Worm (Caenorhabditis elegans) whole organism, L3 larva: ENCODE data around the gene Y76A2B.4.
"Not testable (repeated sequence)": the region's sequence is repeated elsewhere in the genome, so short reads cannot be mapped to it uniquely, and the experiment has no call there.

ENCODE experiments used
- R02D3.7 ChIP-seq: fragments of 150-350 bp; optimal IDR thresholded peaks from 2 replicates; lab custom pipeline; 2014; ENCODE audit warnings: missing biosample characterization, missing genetic modification characterization
- ZK546.5 ChIP-seq: sonication (generic microtip); optimal IDR thresholded peaks from 2 replicates; lab custom pipeline; 2017; ENCODE audit warnings: missing biosample characterization, missing genetic modification characterization
- aly-2 ChIP-seq: fragments of 150-350 bp; optimal IDR thresholded peaks from 2 replicates; lab custom pipeline; 2014; ENCODE audit warnings: missing biosample characterization, missing genetic modification characterization
- ama-1 ChIP-seq: fragments of 150-350 bp; optimal IDR thresholded peaks from 2 replicates; lab custom pipeline; 2018
- ceh-28 ChIP-seq: fragments of 150-350 bp; optimal IDR thresholded peaks from 2 replicates; lab custom pipeline; 2014; ENCODE audit warnings: missing biosample characterization, missing genetic modification reagents, missing genetic modification characterization
- ceh-82 ChIP-seq: fragments of 150-350 bp; optimal IDR thresholded peaks from 2 replicates; lab custom pipeline; 2014; ENCODE audit warnings: missing biosample characterization, missing genetic modification characterization
- ceh-9 ChIP-seq: sonication (generic microtip); optimal IDR thresholded peaks from 2 replicates; lab custom pipeline; 2018; ENCODE audit warnings: missing biosample characterization, missing genetic modification characterization
- egl-27 ChIP-seq: sonication (generic microtip); optimal IDR thresholded peaks from 4 replicates; lab custom pipeline; 2017; ENCODE audit warnings: missing biosample characterization, missing genetic modification reagents, missing genetic modification characterization
- egl-5 ChIP-seq: fragments of 150-350 bp; optimal IDR thresholded peaks from 2 replicates; lab custom pipeline; 2017; ENCODE audit warnings: missing biosample characterization, missing genetic modification reagents, missing genetic modification characterization, inconsistent platforms
- elt-2 ChIP-seq: sonication (generic microtip); optimal IDR thresholded peaks from 2 replicates; lab custom pipeline; 2016; ENCODE audit warnings: missing genetic modification reagents, mild to moderate bottlenecking, missing genetic modification characterization, missing compliant biosample characterization
- fkh-10 ChIP-seq: sonication (generic microtip); optimal IDR thresholded peaks from 2 replicates; lab custom pipeline; 2017; ENCODE audit warnings: missing biosample characterization, missing genetic modification reagents, missing genetic modification characterization
- fos-1 ChIP-seq: fragments of 150-350 bp; optimal IDR thresholded peaks from 2 replicates; lab custom pipeline; 2014; ENCODE audit warnings: missing biosample characterization, missing genetic modification characterization
- hmg-11 ChIP-seq: sonication (generic microtip); optimal IDR thresholded peaks from 2 replicates; lab custom pipeline; 2016; ENCODE audit warnings: missing genetic modification characterization, missing compliant biosample characterization
- lin-39 ChIP-seq: fragments of 150-350 bp; optimal IDR thresholded peaks from 2 replicates; lab custom pipeline; 2018; ENCODE audit warnings: missing biosample characterization, missing genetic modification reagents, missing genetic modification characterization
- mdl-1 ChIP-seq: fragments of 150-350 bp; optimal IDR thresholded peaks from 2 replicates; lab custom pipeline; 2014; ENCODE audit warnings: missing biosample characterization, missing genetic modification characterization
- mml-1 ChIP-seq: fragments of 150-350 bp; sonication (generic microtip); optimal IDR thresholded peaks from 3 replicates; lab custom pipeline; 2014; ENCODE audit warnings: missing biosample characterization, missing genetic modification characterization
- nfya-1 ChIP-seq: sonication (generic microtip); optimal IDR thresholded peaks from 2 replicates; lab custom pipeline; 2017; ENCODE audit warnings: missing genetic modification characterization, mild to moderate bottlenecking, missing compliant biosample characterization, antibody characterized with exemption, moderate library complexity; ENCODE audit not compliant: insufficient read depth
- nhr-11 ChIP-seq: fragments of 150-350 bp; optimal IDR thresholded peaks from 2 replicates; lab custom pipeline; 2014; ENCODE audit warnings: missing biosample characterization, missing genetic modification characterization
- nhr-12 ChIP-seq: fragments of 150-350 bp; optimal IDR thresholded peaks from 2 replicates; lab custom pipeline; 2014; ENCODE audit warnings: missing biosample characterization, missing genetic modification characterization
- nhr-23 ChIP-seq: fragments of 150-350 bp; optimal IDR thresholded peaks from 2 replicates; lab custom pipeline; 2014; ENCODE audit warnings: missing biosample characterization, missing genetic modification reagents, missing genetic modification characterization
- nhr-25 ChIP-seq: sonication (generic microtip); optimal IDR thresholded peaks from 2 replicates; lab custom pipeline; 2017; ENCODE audit warnings: missing biosample characterization, missing genetic modification characterization
- nhr-67 ChIP-seq: fragments of 150-350 bp; optimal IDR thresholded peaks from 2 replicates; lab custom pipeline; 2014; ENCODE audit warnings: missing biosample characterization, missing genetic modification characterization
- nhr-76 ChIP-seq: fragments of 150-350 bp; sonication (generic microtip); optimal IDR thresholded peaks from 5 replicates; lab custom pipeline; 2014; ENCODE audit warnings: missing biosample characterization, missing genetic modification characterization
- pha-4 ChIP-seq: fragments of 150-350 bp; optimal IDR thresholded peaks from 2 replicates; lab custom pipeline; 2014; ENCODE audit warnings: missing biosample characterization, missing genetic modification reagents, missing genetic modification characterization
- pqm-1 ChIP-seq: fragments of 150-350 bp; optimal IDR thresholded peaks from 2 replicates; lab custom pipeline; 2017; ENCODE audit warnings: missing biosample characterization, missing genetic modification characterization, inconsistent platforms
- snpc-4 ChIP-seq: fragments of 150-350 bp; optimal IDR thresholded peaks from 2 replicates; lab custom pipeline; 2014; ENCODE audit warnings: missing biosample characterization, missing genetic modification characterization
- tbx-2 ChIP-seq: sonication (generic microtip); optimal IDR thresholded peaks from 2 replicates; lab custom pipeline; 2016; ENCODE audit warnings: mild to moderate bottlenecking, missing genetic modification characterization, missing compliant biosample characterization
- unc-39 ChIP-seq: sonication (generic microtip); optimal IDR thresholded peaks from 4 replicates; lab custom pipeline; 2017; ENCODE audit warnings: missing biosample characterization, missing genetic modification characterization
- zag-1 ChIP-seq: fragments of 150-350 bp; optimal IDR thresholded peaks from 2 replicates; lab custom pipeline; 2014; ENCODE audit warnings: missing biosample characterization, missing genetic modification characterization
- ztf-4 ChIP-seq: fragments of 150-350 bp; optimal IDR thresholded peaks from 2 replicates; lab custom pipeline; 2014; ENCODE audit warnings: missing biosample characterization, missing genetic modification characterization

Gene Y76A2B.4

ce11 chrIII:13514470-13514869 lies 32.1 kb downstream of the Y76A2B.4 start, which contains the start of gene mlh-1:
Gene mlh-1 (minus strand): TSS chrIII:13514570.
- TF ChIP-seq pqm-1 (tag; lab: Kevin White, UChicago) (no peak), ceh-28 (peak; percentile 15)

- no peak for TF ChIP-seq zag-1 (tag; lab: Kevin White, UChicago)
- no peak for TF ChIP-seq nhr-25 (tag; lab: Kevin White, UChicago)
- no peak for TF ChIP-seq fkh-10
- TF ChIP-seq, all 47 proteins: peak for 0
Observed at ce11 chrIII:13510753-13511152, 35.8 kb downstream of the Y76A2B.4 start.

- TF ChIP-seq egl-5 (no peak), mdl-1 (tag; lab: Kevin White, UChicago) (no peak), ZK546.5 (tag; lab: Kevin White, UChicago) (no peak), snpc-4 (no peak)
- TF ChIP-seq, all 47 proteins: peak for 0
Observed at ce11 chrIII:13505718-13506117, 40.9 kb downstream of the Y76A2B.4 start, which contains the start of gene T28A8.3. Gene T28A8.3 (plus strand): TSS chrIII:13506018.

- TF ChIP-seq R02D3.7 (no peak), fos-1 (tag; lab: Kevin White, UChicago) (no peak)
Observed at ce11 chrIII:13503379-13503778, 43.2 kb downstream of the Y76A2B.4 start, which contains the start of gene T28A8.4. Gene T28A8.4 (plus strand): TSS chrIII:13503679.

ce11 chrIII:13502513-13502912 lies 44.1 kb downstream of the Y76A2B.4 start, which contains the start of gene T28A8.8:
Gene T28A8.8 (plus strand): TSS chrIII:13502813.
- TF ChIP-seq nhr-23 (tag; lab: Kevin White, UChicago): no peak
- no peak for TF ChIP-seq zag-1 (tag; lab: Kevin White, UChicago)
- no peak for TF ChIP-seq unc-39 (tag; lab: Kevin White, UChicago)
- no peak for TF ChIP-seq nfya-1 (tag; lab: Kevin White, UChicago)
- no peak for TF ChIP-seq elt-2 (tag; lab: Kevin White, UChicago)
- TF ChIP-seq nhr-11: no peak
- TF ChIP-seq nhr-76 (tag; lab: Kevin White, UChicago): no peak
- no peak for TF ChIP-seq ZK546.5 (tag; lab: Kevin White, UChicago)
- no peak for TF ChIP-seq fos-1 (tag; lab: Kevin White, UChicago)
- no peak for TF ChIP-seq ceh-9
- no peak for TF ChIP-seq mml-1

ce11 chrIII:13501599-13501998 lies 45.0 kb downstream of the Y76A2B.4 start, which contains the start of gene T28A8.5:
Gene T28A8.5 (plus strand): TSS chrIII:13501630.
- TF ChIP-seq ceh-9 (no peak), ceh-82 (tag; lab: Kevin White, UChicago) (no peak), lin-39 (tag; lab: Kevin White, UChicago) (no peak), nhr-12 (no peak), ama-1 (no peak)

ce11 chrIII:13498899-13499298 lies 47.7 kb downstream of the Y76A2B.4 start, which contains the start of gene T28A8.6:
Gene T28A8.6 (plus strand): TSS chrIII:13499199.
- TF ChIP-seq pha-4; R02D3.7; fos-1 (tag; lab: Kevin White, UChicago): not testable (repeated sequence)

ce11 chrIII:13495571-13495970 lies 51.0 kb downstream of the Y76A2B.4 start, which contains the start of gene T28A8.2:
Gene T28A8.2 (minus strand): TSS chrIII:13495671.
- TF ChIP-seq nhr-12 (no peak), nhr-25 (tag; lab: Kevin White, UChicago) (no peak), aly-2 (no peak), tbx-2 (tag; lab: Kevin White, UChicago) (no peak), egl-5 (no peak), nhr-76 (tag; lab: Kevin White, UChicago) (no peak), ZK546.5 (tag; lab: Kevin White, UChicago) (no peak), hmg-11 (tag; lab: Kevin White, UChicago) (no peak), nhr-23 (tag; lab: Kevin White, UChicago) (no peak), ceh-28 (no peak), snpc-4 (no peak), mdl-1 (tag; lab: Kevin White, UChicago) (no peak), ceh-82 (tag; lab: Kevin White, UChicago) (no peak), nhr-67 (no peak), ztf-4 (tag; lab: Kevin White, UChicago) (no peak), pha-4 (no peak), egl-27 (tag; lab: Kevin White, UChicago) (no peak), fkh-10 (no peak), nfya-1 (tag; lab: Kevin White, UChicago) (no peak)
